Fruit fly (Drosophila melanogaster) whole organism, embryonic: Measurements from ENCODE around the gene Hmbs.
A peak's percentile ranks its signal among the peaks of the same experiment; 100 is the strongest.

ENCODE experiments used
- CG10147 ChIP-seq: fragments of 200-800 bp; sonication (Bioruptor generic); optimal IDR thresholded peaks from 2 replicates; lab custom pipeline; 2019; ENCODE audit warnings: missing biosample characterization, mild to moderate bottlenecking, missing genetic modification characterization, moderate library complexity
- CG11085 ChIP-seq: fragments of 200-800 bp; sonication (Bioruptor generic); IDR thresholded peaks from 2 replicates; pipeline ENCODE4 v1.3.6; 2022; ENCODE audit warnings: missing biosample characterization, missing genetic modification characterization
- CG11504 ChIP-seq: fragments of 200-800 bp; sonication (Bioruptor generic); optimal IDR thresholded peaks from 3 replicates; lab custom pipeline; 2019; ENCODE audit warnings: missing biosample characterization, mild to moderate bottlenecking, missing genetic modification characterization, moderate library complexity
- CG12104 ChIP-seq: fragments of 200-800 bp; sonication (Bioruptor generic); optimal IDR thresholded peaks from 3 replicates; lab custom pipeline; 2016; ENCODE audit warnings: missing biosample characterization, missing genetic modification characterization
- CG14710 ChIP-seq: fragments of 200-800 bp; sonication (Bioruptor generic); optimal IDR thresholded peaks from 3 replicates; lab custom pipeline; 2019; ENCODE audit warnings: missing biosample characterization, mild to moderate bottlenecking, missing genetic modification characterization, moderate library complexity
- CG15073 ChIP-seq: fragments of 200-800 bp; sonication (Bioruptor generic); optimal IDR thresholded peaks from 2 replicates; lab custom pipeline; 2016; ENCODE audit warnings: missing biosample characterization, missing genetic modification characterization
- CG17829 ChIP-seq: fragments of 200-800 bp; optimal IDR thresholded peaks from 2 replicates; lab custom pipeline; 2019; ENCODE audit warnings: missing biosample characterization, mild to moderate bottlenecking, missing genetic modification characterization, moderate library complexity
- CG1792 ChIP-seq: fragments of 200-800 bp; sonication (Bioruptor generic); optimal IDR thresholded peaks from 2 replicates; lab custom pipeline; 2016; ENCODE audit warnings: missing biosample characterization, missing genetic modification characterization
- CG18764 ChIP-seq: fragments of 200-800 bp; sonication (Bioruptor generic); optimal IDR thresholded peaks from 3 replicates; lab custom pipeline; 2016; ENCODE audit warnings: missing biosample characterization, missing genetic modification characterization
- CG2116 ChIP-seq: fragments of 200-800 bp; sonication (Bioruptor generic); optimal IDR thresholded peaks from 3 replicates; lab custom pipeline; 2018; ENCODE audit warnings: missing biosample characterization, mild to moderate bottlenecking, missing genetic modification characterization
- CG2199 ChIP-seq: fragments of 200-800 bp; sonication (Bioruptor generic); IDR thresholded peaks from 3 replicates; pipeline ENCODE4 v1.3.6; 2022; ENCODE audit warnings: missing biosample characterization, missing genetic modification characterization
- CG2678 ChIP-seq: fragments of 200-800 bp; sonication (Bioruptor generic); optimal IDR thresholded peaks from 3 replicates; lab custom pipeline; 2019; ENCODE audit warnings: missing biosample characterization, mild to moderate bottlenecking, missing genetic modification characterization, moderate library complexity
- CG4282 ChIP-seq: fragments of 200-800 bp; sonication (Bioruptor generic); optimal IDR thresholded peaks from 2 replicates; lab custom pipeline; 2016; ENCODE audit warnings: missing biosample characterization, missing genetic modification characterization
- CG4730 ChIP-seq: fragments of 200-800 bp; sonication (Bioruptor generic); IDR thresholded peaks from 2 replicates; pipeline ENCODE4 v1.3.6; 2022; ENCODE audit warnings: missing biosample characterization, missing genetic modification characterization
- CG6765 ChIP-seq: fragments of 200-800 bp; sonication (Bioruptor generic); optimal IDR thresholded peaks from 3 replicates; lab custom pipeline; 2017; ENCODE audit warnings: missing biosample characterization, mild to moderate bottlenecking, missing genetic modification characterization
- CG7786 ChIP-seq: fragments of 200-800 bp; sonication (Bioruptor generic); optimal IDR thresholded peaks from 2 replicates; lab custom pipeline; 2016; ENCODE audit warnings: missing biosample characterization, missing genetic modification characterization
- CG7987 ChIP-seq: fragments of 200-800 bp; sonication (Bioruptor generic); optimal IDR thresholded peaks from 2 replicates; lab custom pipeline; 2018; ENCODE audit warnings: missing biosample characterization, mild to moderate bottlenecking, missing genetic modification characterization, moderate library complexity
- CG8290 ChIP-seq, 3 experiments: fragments of 200-800 bp; sonication (Bioruptor generic); optimal IDR thresholded peaks; 2 replicates each; lab custom pipeline; 2016 to 2019; ENCODE audit warnings: missing biosample characterization in 3 of 3, missing genetic modification characterization in 3 of 3, mild to moderate bottlenecking in 2 of 3, moderate library complexity in 1 of 3
- CG8478 ChIP-seq: fragments of >200 bp; optimal IDR thresholded peaks from 2 replicates; lab custom pipeline; 2018
- CG9876 ChIP-seq: fragments of 200-800 bp; sonication (Bioruptor generic); optimal IDR thresholded peaks from 2 replicates; lab custom pipeline; 2016; ENCODE audit warnings: missing biosample characterization, missing genetic modification characterization
- D19B ChIP-seq: fragments of 200-800 bp; sonication (Bioruptor generic); optimal IDR thresholded peaks from 2 replicates; lab custom pipeline; 2017; ENCODE audit warnings: missing biosample characterization, mild to moderate bottlenecking, missing genetic modification characterization
- Dll ChIP-seq: fragments of 200-800 bp; sonication (Bioruptor generic); IDR thresholded peaks from 4 replicates; pipeline ENCODE4 v1.3.6; 2022; ENCODE audit warnings: missing biosample characterization, missing genetic modification characterization; ENCODE audit not compliant: partially characterized antibody
- Ets65A ChIP-seq: fragments of 200-800 bp; sonication (Bioruptor generic); peaks from one replicate; lab custom pipeline; 2016; ENCODE audit warnings: missing biosample characterization, missing genetic modification characterization
- H15 ChIP-seq: fragments of 200-800 bp; sonication (Bioruptor generic); IDR thresholded peaks from 3 replicates; pipeline ENCODE4 v1.3.6; 2022; ENCODE audit warnings: missing biosample characterization, missing genetic modification characterization
- HHEX ChIP-seq: fragments of 200-800 bp; sonication (Bioruptor generic); optimal IDR thresholded peaks from 3 replicates; lab custom pipeline; 2017; ENCODE audit warnings: missing biosample characterization, mild to moderate bottlenecking, missing genetic modification characterization, missing genetic modification reagents
- HLH3B ChIP-seq: fragments of 200-800 bp; sonication (Bioruptor generic); IDR thresholded peaks from 2 replicates; pipeline ENCODE4 v1.3.6; 2022; ENCODE audit warnings: missing biosample characterization, missing genetic modification characterization
- HLHmδ ChIP-seq: fragments of 200-800 bp; sonication (Bioruptor generic); optimal IDR thresholded peaks from 2 replicates; lab custom pipeline; 2018; ENCODE audit warnings: missing biosample characterization, mild to moderate bottlenecking, missing genetic modification characterization, moderate library complexity
- HmgD ChIP-seq: fragments of 200-800 bp; sonication (Bioruptor generic); optimal IDR thresholded peaks from 3 replicates; lab custom pipeline; 2016; ENCODE audit warnings: missing biosample characterization, missing genetic modification characterization
- Hr51 ChIP-seq, 2 experiments: fragments of 200-800 bp; sonication (Bioruptor generic); optimal IDR thresholded peaks; 2 replicates in 1 of 2; 3 replicates in 1 of 2; lab custom pipeline; 2016 to 2018; ENCODE audit warnings: missing biosample characterization in 2 of 2, missing genetic modification characterization in 2 of 2, mild to moderate bottlenecking in 1 of 2, moderate library complexity in 1 of 2
- Lim3 ChIP-seq: fragments of 200-800 bp; sonication (Bioruptor generic); IDR thresholded peaks from 2 replicates; pipeline ENCODE4 v1.3.6; 2022; ENCODE audit warnings: missing biosample characterization, missing genetic modification characterization
- NC2α ChIP-seq: fragments of 200-800 bp; sonication (Bioruptor generic); optimal IDR thresholded peaks from 2 replicates; lab custom pipeline; 2016; ENCODE audit warnings: missing biosample characterization, missing genetic modification characterization
- Rfx ChIP-seq: fragments of 200-800 bp; sonication (Bioruptor generic); IDR thresholded peaks from 2 replicates; pipeline ENCODE4 v1.3.6; 2022; ENCODE audit warnings: missing biosample characterization, missing genetic modification characterization
- amos ChIP-seq: fragments of 200-800 bp; sonication (Bioruptor generic); IDR thresholded peaks from 2 replicates; pipeline ENCODE4 v1.3.6; 2022; ENCODE audit warnings: missing biosample characterization, missing genetic modification characterization; ENCODE audit not compliant: partially characterized antibody
- cato ChIP-seq: fragments of 200-800 bp; sonication (Bioruptor generic); optimal IDR thresholded peaks from 2 replicates; lab custom pipeline; 2016; ENCODE audit warnings: missing biosample characterization, missing genetic modification characterization, borderline replicate concordance
- ci ChIP-seq: fragments of 200-800 bp; sonication (Bioruptor generic); IDR thresholded peaks from 3 replicates; pipeline ENCODE4 v1.3.6; 2022; ENCODE audit warnings: missing biosample characterization, missing genetic modification characterization
- corto ChIP-seq: fragments of 200-800 bp; sonication (Bioruptor generic); optimal IDR thresholded peaks from 2 replicates; lab custom pipeline; 2016; ENCODE audit warnings: missing biosample characterization, mild to moderate bottlenecking, missing genetic modification characterization, moderate library complexity
- dmrt99B ChIP-seq: fragments of 200-800 bp; sonication (Bioruptor generic); optimal IDR thresholded peaks from 2 replicates; lab custom pipeline; 2018; ENCODE audit warnings: missing biosample characterization, mild to moderate bottlenecking, missing genetic modification characterization, moderate library complexity
- fru ChIP-seq: fragments of >200 bp; optimal IDR thresholded peaks from 2 replicates; lab custom pipeline; 2017
- ftz-f1 ChIP-seq: fragments of 200-800 bp; sonication (Bioruptor generic); optimal IDR thresholded peaks from 2 replicates; lab custom pipeline; 2016; ENCODE audit warnings: missing biosample characterization, missing genetic modification characterization
- fu2 ChIP-seq: fragments of 200-800 bp; sonication (Bioruptor generic); optimal IDR thresholded peaks from 2 replicates; lab custom pipeline; 2016; ENCODE audit warnings: missing biosample characterization, missing genetic modification characterization
- gem ChIP-seq: fragments of 200-800 bp; sonication (Bioruptor generic); optimal IDR thresholded peaks from 2 replicates; lab custom pipeline; 2019; ENCODE audit warnings: missing biosample characterization, mild to moderate bottlenecking, missing genetic modification characterization, moderate library complexity
- h ChIP-seq: fragments of >200 bp; optimal IDR thresholded peaks from 2 replicates; lab custom pipeline; 2017
- ind ChIP-seq: fragments of 200-800 bp; sonication (Bioruptor generic); optimal IDR thresholded peaks from 3 replicates; lab custom pipeline; 2016; ENCODE audit warnings: missing biosample characterization, missing genetic modification characterization
- nmo ChIP-seq: fragments of 200-800 bp; sonication (Bioruptor generic); optimal IDR thresholded peaks from 2 replicates; lab custom pipeline; 2018; ENCODE audit warnings: missing biosample characterization, mild to moderate bottlenecking, missing genetic modification characterization, moderate library complexity
- phol ChIP-seq: fragments of 200-800 bp; sonication (Bioruptor generic); optimal IDR thresholded peaks from 3 replicates; lab custom pipeline; 2018; ENCODE audit warnings: missing biosample characterization, mild to moderate bottlenecking, missing genetic modification characterization, moderate library complexity
- psq ChIP-seq: fragments of 200-800 bp; sonication (Bioruptor generic); optimal IDR thresholded peaks from 2 replicates; lab custom pipeline; 2017; ENCODE audit warnings: missing biosample characterization, missing genetic modification characterization
- pzg ChIP-seq: fragments of 200-800 bp; sonication (Bioruptor generic); optimal IDR thresholded peaks from 3 replicates; lab custom pipeline; 2018; ENCODE audit warnings: missing biosample characterization, mild to moderate bottlenecking, missing genetic modification characterization, moderate library complexity
- rib ChIP-seq: fragments of 200-800 bp; sonication (Bioruptor generic); IDR thresholded peaks from 2 replicates; pipeline ENCODE4 v1.3.6; 2022; ENCODE audit warnings: missing biosample characterization, missing genetic modification characterization
- row ChIP-seq: fragments of 200-800 bp; sonication (Bioruptor generic); IDR thresholded peaks from 3 replicates; pipeline ENCODE4 v1.3.6; 2022; ENCODE audit warnings: missing biosample characterization, missing genetic modification characterization
- shn ChIP-seq: fragments of 200-800 bp; sonication (Bioruptor generic); optimal IDR thresholded peaks from 3 replicates; lab custom pipeline; 2016; ENCODE audit warnings: missing biosample characterization, missing genetic modification characterization
- sisA ChIP-seq: fragments of 200-800 bp; sonication (Bioruptor generic); IDR thresholded peaks from 2 replicates; pipeline ENCODE4 v1.3.6; 2022; ENCODE audit warnings: missing biosample characterization, missing genetic modification characterization
- tin ChIP-seq: fragments of 200-800 bp; sonication (Bioruptor generic); optimal IDR thresholded peaks from 3 replicates; lab custom pipeline; 2016; ENCODE audit warnings: missing biosample characterization, missing genetic modification characterization

The Hmbs gene

DNA sequence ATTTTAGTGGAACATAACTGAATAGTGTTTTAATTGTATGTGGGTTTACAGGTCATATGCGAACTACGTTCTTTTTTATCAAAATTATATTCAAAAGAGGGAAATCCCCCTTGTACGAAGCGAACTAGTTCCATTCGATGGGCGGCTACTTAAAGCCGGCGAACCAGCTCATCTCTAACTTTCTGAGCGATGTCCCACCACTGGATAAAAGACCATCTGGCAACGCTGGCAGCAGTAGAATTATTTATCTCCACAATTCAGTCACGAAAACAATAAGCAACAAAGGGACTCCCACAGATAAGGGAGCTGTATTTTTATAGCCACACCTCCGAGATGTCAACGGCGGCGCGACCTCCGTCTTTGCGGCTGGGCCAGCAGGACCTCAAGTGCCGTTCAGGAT is 39.0 kb upstream of the Hmbs start, which contains the start of gene Rabex-5 (continued):
- TF ChIP-seq fu2 (GFP tag; lab: Kevin White, UChicago) (peak; percentile 27), CG11504 (tag; lab: Kevin White, UChicago) (no peak), Hr51 (GFP tag; optimal IDR thresholded peaks at IDR 0.05; lab: Kevin White, UChicago) (peak in 1 of 2 experiments; percentile 23), CG10147 (GFP tag; lab: Kevin White, UChicago) (peak; percentile 6), CG7786 (GFP tag; lab: Kevin White, UChicago) (peak; percentile 36), CG18764 (GFP tag; lab: Kevin White, UChicago) (peak; percentile 25), psq (GFP tag; lab: Kevin White, UChicago) (no peak), rib (GFP tag; lab: Robert Waterston, UW) (no peak), CG9876 (GFP tag; lab: Kevin White, UChicago) (peak; percentile 17), CG7987 (GFP tag; lab: Kevin White, UChicago) (peak; percentile 45), HmgD (peak; percentile 53), HHEX (GFP tag; lab: Kevin White, UChicago) (peak; percentile 27), CG2116 (peak; percentile 50), NC2α (GFP tag; lab: Kevin White, UChicago) (peak; percentile 8), dmrt99B (tag; lab: Kevin White, UChicago) (no peak), phol (peak; percentile 32), Rfx (GFP tag; lab: Robert Waterston, UW) (peak; percentile 63), ind (GFP tag; lab: Kevin White, UChicago) (peak; percentile 4), gem (tag; lab: Kevin White, UChicago) (no peak), CG2199 (GFP tag; lab: Robert Waterston, UW) (no peak), CG8290 (GFP tag; optimal IDR thresholded peaks at IDR 0.05; lab: Kevin White, UChicago) (no peak), CG8290 (tag; optimal IDR thresholded peaks at IDR 0.05; lab: Kevin White, UChicago) (peak in 1 of 2 experiments; percentile 49), ci (peak; percentile 51; the same call in 1 of the 3 replicates), CG17829 (tag; lab: Kevin White, UChicago) (peak; percentile 48), CG2678 (tag; lab: Kevin White, UChicago) (no peak), h (lab: Kevin White, UChicago) (no peak), CG4730 (GFP tag; lab: Robert Waterston, UW) (no peak), H15 (GFP tag; lab: Robert Waterston, UW) (0 out of 3 replicates have a peak, but pooled peaks have one; percentile 18), Lim3 (GFP tag; lab: Robert Waterston, UW) (no peak), shn (GFP tag; lab: Kevin White, UChicago) (peak; percentile 34), fru (lab: Kevin White, UChicago) (no peak), HLH3B (GFP tag; lab: Robert Waterston, UW) (0 out of 2 replicates have a peak, but pooled peaks have one; percentile 22), D19B (GFP tag; lab: Kevin White, UChicago) (no peak), sisA (0 out of 2 replicates have a peak, but pooled peaks have one; percentile 13), pzg (peak; percentile 88), amos (GFP tag; lab: Robert Waterston, UW) (peak; percentile 92), CG11085 (GFP tag; lab: Robert Waterston, UW) (no peak), CG12104 (GFP tag; lab: Kevin White, UChicago) (no peak), nmo (peak; percentile 58), CG4282 (GFP tag; lab: Kevin White, UChicago) (peak; percentile 20), CG15073 (GFP tag; lab: Kevin White, UChicago) (no peak), corto (GFP tag; lab: Kevin White, UChicago) (no peak), CG14710 (tag; lab: Kevin White, UChicago) (peak; percentile 49), Dll (peak; percentile 81), tin (GFP tag; lab: Kevin White, UChicago) (peak; percentile 48), ftz-f1 (peak; percentile 0), row (peak; percentile 88), HLHmδ (GFP tag; lab: Kevin White, UChicago) (no peak), CG1792 (GFP tag; lab: Kevin White, UChicago) (peak; percentile 8), cato (no peak), Ets65A (no peak), CG8478 (lab: Kevin White, UChicago) (no peak), CG6765 (GFP tag; lab: Kevin White, UChicago) (no peak)
